Worm (Caenorhabditis elegans): Measurements from ENCODE around the gene F13B12.7.

- TF ChIP-seq nhr-23 (tag; optimal IDR thresholded peaks at IDR 0.05): no peak
- no peak for TF ChIP-seq zag-1 (tag; optimal IDR thresholded peaks at IDR 0.05)
- TF ChIP-seq aly-2 (tag; optimal IDR thresholded peaks at IDR 0.05): no peak
- TF ChIP-seq nhr-25 (tag; optimal IDR thresholded peaks at IDR 0.05): no peak
- TF ChIP-seq ztf-1 (GFP tag; conservative IDR thresholded peaks at IDR 0.05): no peak
- no peak for TF ChIP-seq egl-27 (tag; optimal IDR thresholded peaks at IDR 0.05)
- no peak for TF ChIP-seq ama-1 (optimal IDR thresholded peaks at IDR 0.05)
- no peak for TF ChIP-seq nhr-77 (tag; optimal IDR thresholded peaks at IDR 0.05)
- TF ChIP-seq unc-39 (tag; optimal IDR thresholded peaks at IDR 0.05): no peak
These were observed 25.9 kb downstream of the F13B12.7 start, which contains the start of gene ugt-44 for ce11 chrIV:10469494-10469893.
